Fruit fly (Drosophila melanogaster): Measurements from ENCODE around the gene Meics.
A peak's percentile ranks its signal among the peaks of the same experiment; 100 is the strongest.

Gene Meics

DNA sequence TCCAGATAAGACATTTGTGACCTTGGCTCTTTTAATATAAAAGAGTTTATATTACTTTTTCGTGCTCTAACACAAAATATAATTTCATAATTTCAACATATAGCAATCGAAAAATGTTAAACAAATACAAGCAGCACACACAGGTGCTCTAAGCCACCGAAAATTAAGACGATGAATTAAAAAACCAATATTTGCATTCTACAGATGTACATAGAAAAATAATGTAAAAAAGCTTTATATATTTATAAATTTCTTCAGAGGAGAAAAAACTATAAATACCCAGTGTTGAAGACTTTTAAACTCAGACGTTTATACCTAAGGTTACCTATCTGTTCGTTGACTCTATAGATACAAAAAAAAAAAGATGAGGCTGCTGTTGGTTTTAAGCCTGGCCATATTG is 23.1 kb upstream of the Meics start, which contains the start of gene CG9040:
CG9040 (plus strand) TSS at position 301 of the 400 bp plus-strand sequence.
- TF ChIP-seq Jra (GFP tag; optimal IDR thresholded peaks at IDR 0.05) (no peak), GATAd (GFP tag; optimal IDR thresholded peaks at IDR 0.05) (no peak), N (GFP tag; optimal IDR thresholded peaks at IDR 0.05) (no peak), sv (GFP tag; optimal IDR thresholded peaks at IDR 0.05) (no peak), jim (GFP tag; optimal IDR thresholded peaks at IDR 0.05) (no peak), psq (GFP tag; optimal IDR thresholded peaks at IDR 0.05) (no peak), brk (GFP tag; optimal IDR thresholded peaks at IDR 0.05) (no peak), Mio (GFP tag; optimal IDR thresholded peaks at IDR 0.05) (no peak)

DNA sequence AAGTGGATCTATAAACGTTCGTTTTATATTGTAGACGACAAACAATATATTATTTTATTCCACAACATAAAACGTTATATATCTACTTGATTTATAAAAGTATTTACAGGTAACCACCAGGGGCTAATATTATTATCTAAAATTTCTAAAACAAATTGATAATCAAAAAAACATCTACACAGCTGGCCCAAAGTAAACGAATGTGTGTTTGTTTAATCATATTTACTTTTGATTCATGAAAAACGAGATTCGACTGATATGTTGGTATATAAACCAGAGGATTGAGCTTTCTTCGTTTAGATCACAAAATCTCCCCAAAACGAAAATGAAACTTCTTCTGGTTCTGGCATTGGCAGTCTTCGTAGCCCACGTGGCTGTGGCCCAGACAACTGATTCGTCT is 21.8 kb upstream of the Meics start, which contains the start of gene CG17362:
CG17362 (plus strand) TSS at position 291 of the 400 bp plus-strand sequence.
- TF ChIP-seq Hr83 (GFP tag; optimal IDR thresholded peaks at IDR 0.05; ENCODE audit: poor library complexity, severe bottlenecking) (no peak), CrebA (GFP tag; optimal IDR thresholded peaks at IDR 0.05; ENCODE audit: borderline replicate concordance) (no peak), GATAd (GFP tag; optimal IDR thresholded peaks at IDR 0.05) (no peak), jim (GFP tag; optimal IDR thresholded peaks at IDR 0.05) (no peak), Mio (GFP tag; optimal IDR thresholded peaks at IDR 0.05) (no peak), foxo (GFP tag; optimal IDR thresholded peaks at IDR 0.05) (no peak), h (GFP tag; optimal IDR thresholded peaks at IDR 0.05) (no peak), lola (GFP tag; optimal IDR thresholded peaks at IDR 0.05) (no peak), Myc (optimal IDR thresholded peaks at IDR 0.05) (no peak), sv (GFP tag; optimal IDR thresholded peaks at IDR 0.05) (no peak), Dif (GFP tag; optimal IDR thresholded peaks at IDR 0.05; ENCODE audit: partially characterized antibody) (no peak), dl (GFP tag; optimal IDR thresholded peaks at IDR 0.05; ENCODE audit: insufficient read depth in 1 of 2, partially characterized antibody in 2 of 2) (no peak), psq (GFP tag; optimal IDR thresholded peaks at IDR 0.05) (no peak)

DNA sequence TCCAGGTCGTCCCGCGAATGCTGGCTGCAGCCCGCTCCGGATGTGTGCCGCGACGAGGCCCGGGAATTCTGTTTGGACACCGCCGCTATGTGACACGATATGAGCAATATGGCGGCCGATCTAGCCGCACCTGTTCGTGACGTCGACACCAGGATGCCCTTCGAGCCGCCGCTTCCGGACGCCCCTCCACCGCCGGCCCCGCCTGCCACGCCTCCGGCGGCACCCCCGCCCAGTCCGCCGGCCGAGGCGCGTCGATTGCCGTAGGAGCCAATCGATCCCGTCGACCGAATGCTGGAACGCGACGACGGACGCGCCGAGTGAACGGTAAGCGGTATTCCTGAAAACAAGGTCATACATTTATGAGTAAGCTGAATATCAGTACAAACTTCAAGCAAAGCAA is 18.0 kb upstream of the Meics start:
- TF ChIP-seq Dfd (GFP tag; optimal IDR thresholded peaks at IDR 0.05), result peak; percentile 99
- no peak for TF ChIP-seq br (GFP tag; optimal IDR thresholded peaks at IDR 0.05)
- TF ChIP-seq Mio (GFP tag; optimal IDR thresholded peaks at IDR 0.05), result no peak
- TF ChIP-seq Abd-B (GFP tag; optimal IDR thresholded peaks at IDR 0.05), result no peak
- TF ChIP-seq psq (GFP tag; optimal IDR thresholded peaks at IDR 0.05), result no peak

DNA sequence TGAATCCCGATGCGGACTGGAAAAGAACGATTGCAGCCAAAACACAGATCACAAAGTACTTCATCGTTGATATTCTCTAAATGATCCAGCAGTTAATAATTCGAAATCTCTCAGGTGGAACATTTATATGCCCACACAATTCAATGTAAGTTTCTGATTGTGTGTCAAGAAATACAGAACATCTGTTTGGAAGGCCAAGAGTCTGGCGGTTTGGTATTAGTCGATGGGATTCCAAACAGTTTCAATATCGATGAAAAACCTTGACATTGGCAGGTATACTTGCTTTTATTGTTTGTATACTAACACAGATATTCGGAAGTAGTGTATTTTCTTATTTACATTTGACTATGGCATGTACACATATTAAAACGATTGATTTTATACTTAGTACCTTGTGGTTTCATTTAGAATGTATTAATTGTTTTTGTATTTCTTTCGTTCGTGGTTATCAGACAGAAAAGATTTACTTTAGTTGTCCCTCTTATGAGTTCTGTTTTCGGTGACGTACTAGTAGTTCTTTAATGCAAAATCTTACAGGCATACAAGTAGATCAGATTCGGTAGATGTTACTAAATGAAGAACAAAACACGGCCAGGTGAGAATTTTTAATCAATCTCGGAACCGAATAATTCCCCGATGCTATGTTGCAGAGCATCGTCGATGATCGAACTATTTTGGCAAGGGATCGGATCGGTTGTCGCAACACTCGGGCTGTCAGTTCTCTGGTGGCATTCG is 9.0 kb upstream of the Meics start, which contains the start of the genes CG13738 and Hsc70-1:
CG13738 (minus strand) TSS at position 101 of the 735 bp plus-strand sequence.
Hsc70-1 (plus strand) TSS at position 685 of the 735 bp plus-strand sequence.
- TF ChIP-seq dl (GFP tag; optimal IDR thresholded peaks at IDR 0.05; ENCODE audit: insufficient read depth in 1 of 2, partially characterized antibody in 2 of 2) (no peak), h (GFP tag; optimal IDR thresholded peaks at IDR 0.05) (no peak)

DNA sequence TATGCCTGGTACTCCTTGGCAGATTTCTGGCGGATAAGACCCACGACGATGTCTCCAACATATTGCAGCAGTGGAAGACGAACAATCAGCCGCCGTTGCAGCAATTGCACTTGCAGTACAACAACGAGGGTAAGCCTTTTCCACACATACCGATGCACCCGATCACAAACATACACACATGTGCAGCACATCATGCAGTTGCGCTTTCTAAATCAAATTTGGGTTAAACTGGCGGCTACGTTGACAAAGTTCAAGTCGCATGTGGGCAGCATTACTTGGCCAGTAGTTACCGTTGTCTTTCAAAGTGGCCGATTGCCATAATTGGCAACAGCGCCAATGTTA is 971 bp upstream of the Meics start:
- no peak for TF ChIP-seq HLH106 (tag; optimal IDR thresholded peaks at IDR 0.05)
- no peak for TF ChIP-seq fru (GFP tag; optimal IDR thresholded peaks at IDR 0.05)
- no peak for TF ChIP-seq sv (GFP tag; optimal IDR thresholded peaks at IDR 0.05)

DNA sequence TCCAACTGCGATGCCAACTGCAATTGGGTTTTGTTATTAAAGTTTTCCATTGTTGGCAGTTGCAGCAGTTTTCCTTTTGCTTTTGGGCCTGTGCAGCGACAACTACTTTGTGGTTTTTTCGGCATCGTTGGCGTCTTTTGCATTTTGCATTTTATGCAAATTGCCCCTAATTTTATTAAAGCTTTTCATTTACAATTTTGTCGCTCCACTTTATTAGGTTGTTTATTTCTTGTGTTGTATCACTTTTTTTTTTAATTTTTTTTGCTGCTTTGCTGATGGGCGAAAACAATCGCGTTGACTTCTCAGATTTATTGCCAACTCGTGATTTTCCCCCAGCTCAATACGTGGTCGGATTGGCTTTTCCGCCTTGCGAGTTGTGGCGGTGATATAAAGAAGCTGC is 6.7 kb downstream of the Meics start:
- TF ChIP-seq br (GFP tag; optimal IDR thresholded peaks at IDR 0.05) (no peak), sv (GFP tag; optimal IDR thresholded peaks at IDR 0.05) (no peak), CrebA (GFP tag; optimal IDR thresholded peaks at IDR 0.05; ENCODE audit: borderline replicate concordance) (no peak), Hr78 (GFP tag; optimal IDR thresholded peaks at IDR 0.05) (no peak), jim (GFP tag; optimal IDR thresholded peaks at IDR 0.05) (no peak), rgr (GFP tag; optimal IDR thresholded peaks at IDR 0.05) (no peak), tai (GFP tag; optimal IDR thresholded peaks at IDR 0.05) (no peak), psq (GFP tag; optimal IDR thresholded peaks at IDR 0.05) (no peak), Vsx2 (GFP tag; optimal IDR thresholded peaks at IDR 0.05; ENCODE audit: partially characterized antibody) (no peak), sage (GFP tag; optimal IDR thresholded peaks at IDR 0.05) (no peak), dmrt93B (GFP tag; optimal IDR thresholded peaks at IDR 0.05) (no peak)
